Worm (Caenorhabditis elegans) whole organism, young adult: ENCODE data around the gene ZC196.4.

Experiments used
- C06A6.2 ChIP-seq: fragments of 200-800 bp; sonication (Bioruptor generic); conservative IDR thresholded peaks from 2 replicates; pipeline ENCODE4 v1.3.6; 2022; ENCODE audit warnings: missing genetic modification characterization, missing compliant biosample characterization
- F22D6.2 ChIP-seq: sonication (generic microtip); optimal IDR thresholded peaks from 2 replicates; lab custom pipeline; 2016; ENCODE audit warnings: mild to moderate bottlenecking, missing genetic modification characterization, missing compliant biosample characterization
- F23B12.7 ChIP-seq: sonication (generic microtip); optimal IDR thresholded peaks from 2 replicates; lab custom pipeline; 2017; ENCODE audit warnings: missing genetic modification characterization, mild to moderate bottlenecking, missing compliant biosample characterization, antibody characterized with exemption, moderate library complexity; ENCODE audit not compliant: insufficient read depth
- F33H1.4 ChIP-seq: fragments of 200-800 bp; sonication (Bioruptor generic); IDR thresholded peaks from 2 replicates; pipeline ENCODE4 v1.3.6; 2022; ENCODE audit warnings: missing genetic modification reagents, missing genetic modification characterization, missing compliant biosample characterization
- F39B2.1 ChIP-seq: fragments of 200-800 bp; sonication (Bioruptor generic); IDR thresholded peaks from 2 replicates; pipeline ENCODE4 v1.3.6; 2022; ENCODE audit warnings: missing genetic modification reagents, missing genetic modification characterization, missing compliant biosample characterization
- K11D2.4 ChIP-seq: fragments of 200-800 bp; sonication (Bioruptor generic); IDR thresholded peaks from 2 replicates; pipeline ENCODE4 v1.3.6; 2022; ENCODE audit warnings: missing genetic modification reagents, missing genetic modification characterization, missing compliant biosample characterization
- Y95B8A.8 ChIP-seq: fragments of 200-800 bp; sonication (Bioruptor generic); IDR thresholded peaks from 2 replicates; pipeline ENCODE4 v1.3.6; 2022; ENCODE audit warnings: missing genetic modification reagents, missing genetic modification characterization, missing compliant biosample characterization
- athp-1 ChIP-seq: sonication (generic microtip); optimal IDR thresholded peaks from 2 replicates; lab custom pipeline; 2017; ENCODE audit warnings: mild to moderate bottlenecking, missing genetic modification characterization, missing compliant biosample characterization
- attf-6 ChIP-seq: fragments of 200-800 bp; sonication (Bioruptor generic); IDR thresholded peaks from 2 replicates; pipeline ENCODE4 v1.3.6; 2022; ENCODE audit warnings: missing genetic modification reagents, missing genetic modification characterization, missing compliant biosample characterization
- bed-1 ChIP-seq: fragments of 200-800 bp; sonication (Bioruptor generic); IDR thresholded peaks from 2 replicates; pipeline ENCODE4 v1.3.6; 2022; ENCODE audit warnings: missing genetic modification reagents, missing genetic modification characterization, missing compliant biosample characterization
- ceh-100 ChIP-seq: fragments of 200-800 bp; sonication (Bioruptor generic); IDR thresholded peaks from 2 replicates; pipeline ENCODE4 v1.3.6; 2022; ENCODE audit warnings: missing genetic modification reagents, missing genetic modification characterization, missing compliant biosample characterization
- ceh-40 ChIP-seq: fragments of 200-800 bp; sonication (Bioruptor generic); IDR thresholded peaks from 2 replicates; pipeline ENCODE4 v1.3.6; 2022; ENCODE audit warnings: missing genetic modification characterization, missing compliant biosample characterization
- chd-7 ChIP-seq: sonication (generic microtip); optimal IDR thresholded peaks from 2 replicates; lab custom pipeline; 2016; ENCODE audit warnings: mild to moderate bottlenecking, missing genetic modification characterization, moderate library complexity, missing compliant biosample characterization
- dox-1 ChIP-seq: fragments of 200-800 bp; sonication (Bioruptor generic); IDR thresholded peaks from 2 replicates; pipeline ENCODE4 v1.3.6; 2022; ENCODE audit warnings: missing genetic modification reagents, missing genetic modification characterization, missing compliant biosample characterization
- egl-18 ChIP-seq: fragments of 200-800 bp; sonication (Bioruptor generic); IDR thresholded peaks from 2 replicates; pipeline ENCODE4 v1.3.6; 2022; ENCODE audit warnings: missing genetic modification reagents, missing genetic modification characterization, missing compliant biosample characterization
- ekl-4 ChIP-seq: fragments of 200-800 bp; sonication (Bioruptor generic); IDR thresholded peaks from 2 replicates; pipeline ENCODE4 v1.3.6; 2022; ENCODE audit warnings: missing genetic modification reagents, missing genetic modification characterization, missing compliant biosample characterization
- ets-4 ChIP-seq: fragments of 200-800 bp; sonication (Bioruptor generic); optimal IDR thresholded peaks from 2 replicates; lab custom pipeline; 2018; ENCODE audit warnings: mild to moderate bottlenecking, missing genetic modification characterization, missing compliant biosample characterization
- hlh-26 ChIP-seq: fragments of 200-800 bp; sonication (Bioruptor generic); conservative IDR thresholded peaks from 2 replicates; pipeline ENCODE4 v1.3.6; 2022; ENCODE audit warnings: missing genetic modification reagents, missing genetic modification characterization, missing compliant biosample characterization
- hrde-1 ChIP-seq: sonication (generic microtip); optimal IDR thresholded peaks from 2 replicates; lab custom pipeline; 2016; ENCODE audit warnings: missing genetic modification characterization, mild to moderate bottlenecking, missing compliant biosample characterization, moderate library complexity, missing genotype, missing genetic modification reagents, borderline replicate concordance
- let-607 ChIP-seq, 2 experiments: fragments of 200-800 bp in 1 of 2; sonication (Bioruptor generic) in 1 of 2; sonication (generic microtip) in 1 of 2; optimal IDR thresholded peaks; 2 replicates each; lab custom pipeline; 2016 to 2018; ENCODE audit warnings: mild to moderate bottlenecking in 2 of 2, missing compliant biosample characterization in 2 of 2, missing genetic modification characterization in 2 of 2, moderate library complexity in 2 of 2, missing genotype in 1 of 2
- lin-54 ChIP-seq: fragments of 200-800 bp; sonication (Bioruptor generic); optimal IDR thresholded peaks from 2 replicates; lab custom pipeline; 2018; ENCODE audit warnings: mild to moderate bottlenecking, missing genetic modification characterization, missing compliant biosample characterization
- lsl-1 ChIP-seq: fragments of 200-800 bp; sonication (Bioruptor generic); optimal IDR thresholded peaks from 2 replicates; lab custom pipeline; 2018; ENCODE audit warnings: mild to moderate bottlenecking, missing genetic modification characterization, moderate library complexity, missing compliant biosample characterization
- lsy-27 ChIP-seq: sonication (generic microtip); optimal IDR thresholded peaks from 2 replicates; lab custom pipeline; 2017; ENCODE audit warnings: missing genetic modification characterization, mild to moderate bottlenecking, missing compliant biosample characterization, antibody characterized with exemption, missing genotype, borderline replicate concordance; ENCODE audit not compliant: insufficient read depth
- madf-3 ChIP-seq: fragments of 200-800 bp; sonication (Bioruptor generic); IDR thresholded peaks from 2 replicates; pipeline ENCODE4 v1.3.6; 2022; ENCODE audit warnings: missing genetic modification reagents, missing genetic modification characterization, missing compliant biosample characterization
- madf-8 ChIP-seq: fragments of 200-800 bp; sonication (Bioruptor generic); conservative IDR thresholded peaks from 2 replicates; pipeline ENCODE4 v1.3.6; 2022; ENCODE audit warnings: missing genetic modification reagents, missing genetic modification characterization, missing compliant biosample characterization
- mes-4 ChIP-seq: sonication (generic microtip); optimal IDR thresholded peaks from 2 replicates; lab custom pipeline; 2016; ENCODE audit warnings: missing genotype, missing genetic modification characterization, missing compliant biosample characterization
- nhr-179 ChIP-seq: sonication (generic microtip); optimal IDR thresholded peaks from 2 replicates; lab custom pipeline; 2016; ENCODE audit warnings: mild to moderate bottlenecking, missing genetic modification characterization, missing compliant biosample characterization
- nhr-80 ChIP-seq: sonication (generic microtip); optimal IDR thresholded peaks from 2 replicates; lab custom pipeline; 2016; ENCODE audit warnings: missing genetic modification characterization, missing compliant biosample characterization
- nhr-90 ChIP-seq: sonication (generic microtip); optimal IDR thresholded peaks from 2 replicates; lab custom pipeline; 2016; ENCODE audit warnings: missing genotype, mild to moderate bottlenecking, missing genetic modification characterization, missing compliant biosample characterization
- pbrm-1 ChIP-seq: fragments of 200-800 bp; sonication (Bioruptor generic); IDR thresholded peaks from 2 replicates; pipeline ENCODE4 v1.3.6; 2022; ENCODE audit warnings: missing genetic modification reagents, missing genetic modification characterization, missing compliant biosample characterization
- pha-4 ChIP-seq: fragments of 150-350 bp; sonication (generic microtip); optimal IDR thresholded peaks from 2 replicates; lab custom pipeline; 2014; ENCODE audit warnings: missing biosample characterization, missing genetic modification reagents, missing genetic modification characterization
- rcor-1 ChIP-seq: fragments of 200-800 bp; sonication (Bioruptor generic); IDR thresholded peaks from 2 replicates; pipeline ENCODE4 v1.3.6; 2022; ENCODE audit warnings: missing genetic modification reagents, missing genetic modification characterization, missing compliant biosample characterization
- rpc-1 ChIP-seq, 2 experiments: fragments of 150-350 bp in 1 of 2; sonication (generic microtip) in 1 of 2; optimal IDR thresholded peaks; 2 replicates each; lab custom pipeline; 2014 to 2018; ENCODE audit warnings: missing biosample characterization in 1 of 2, missing genetic modification characterization in 1 of 2, missing genetic modification reagents in 1 of 2, missing genotype in 1 of 2
- sdz-38 ChIP-seq: sonication (generic microtip); optimal IDR thresholded peaks from 2 replicates; lab custom pipeline; 2016; ENCODE audit warnings: missing genotype, missing genetic modification characterization, missing compliant biosample characterization
- snpc-1.3 ChIP-seq: sonication (generic microtip); optimal IDR thresholded peaks from 2 replicates; lab custom pipeline; 2017; ENCODE audit warnings: missing genetic modification characterization, mild to moderate bottlenecking, missing compliant biosample characterization, antibody characterized with exemption, moderate library complexity, missing genotype, missing genetic modification reagents; ENCODE audit not compliant: insufficient read depth
- snpc-3.4 ChIP-seq: sonication (generic microtip); optimal IDR thresholded peaks from 2 replicates; lab custom pipeline; 2017; ENCODE audit warnings: missing genetic modification characterization, mild to moderate bottlenecking, missing compliant biosample characterization, antibody characterized with exemption, moderate library complexity, missing genotype, missing genetic modification reagents
- snpc-4 ChIP-seq, 5 experiments: fragments of 150-350 bp in 1 of 5; sonication (generic microtip) in 4 of 5; optimal IDR thresholded peaks; 2 replicates each; lab custom pipeline; 2014 to 2018; ENCODE audit warnings: missing genetic modification characterization in 5 of 5, missing biosample characterization in 3 of 5, antibody characterized with exemption in 2 of 5, mild to moderate bottlenecking in 2 of 5, missing compliant biosample characterization in 2 of 5, missing genotype in 2 of 5, moderate library complexity in 2 of 5, missing genetic modification reagents in 1 of 5
- tlf-1 ChIP-seq: fragments of 200-800 bp; sonication (Bioruptor generic); optimal IDR thresholded peaks from 2 replicates; lab custom pipeline; 2018; ENCODE audit warnings: mild to moderate bottlenecking, missing genetic modification characterization, missing compliant biosample characterization
- unc-62 ChIP-seq: fragments of 150-350 bp; optimal IDR thresholded peaks from 2 replicates; lab custom pipeline; 2014; ENCODE audit warnings: missing biosample characterization, missing genetic modification reagents, missing genetic modification characterization
- zim-3 ChIP-seq: sonication (generic microtip); optimal IDR thresholded peaks from 2 replicates; lab custom pipeline; 2017; ENCODE audit warnings: mild to moderate bottlenecking, missing genetic modification characterization, moderate library complexity, missing compliant biosample characterization
- ztf-3 ChIP-seq: fragments of 200-800 bp; sonication (Bioruptor generic); optimal IDR thresholded peaks from 2 replicates; lab custom pipeline; 2018; ENCODE audit warnings: mild to moderate bottlenecking, missing genetic modification characterization, missing compliant biosample characterization

ZC196.4 gene

ce11 chrV:8768481-8768959 lies 35.6 kb downstream of the ZC196.4 start, which contains the start of gene B0507.3 (continued):
- TF ChIP-seq unc-62 (GFP tag; lab: Kevin White, UChicago): peak; percentile 85
- no peak for TF ChIP-seq snpc-4 (GFP tag; optimal IDR thresholded peaks at IDR 0.05; lab: Kevin White, UChicago)
- no peak for TF ChIP-seq snpc-4 (tag; optimal IDR thresholded peaks at IDR 0.05; lab: Kevin White, UChicago)
- no peak for TF ChIP-seq K11D2.4 (GFP tag; lab: Robert Waterston, UW)
- no peak for TF ChIP-seq ekl-4 (GFP tag; lab: Robert Waterston, UW)
- no peak for TF ChIP-seq lsy-27 (tag; lab: Kevin White, UChicago)
- TF ChIP-seq madf-3 (GFP tag; lab: Robert Waterston, UW): no peak
- no peak for TF ChIP-seq sdz-38 (tag; lab: Kevin White, UChicago)
- TF ChIP-seq chd-7 (tag; lab: Kevin White, UChicago): no peak
- TF ChIP-seq ztf-3: no peak
- TF ChIP-seq nhr-80: peak; percentile 89
- TF ChIP-seq bed-1: no peak
- no peak for TF ChIP-seq mes-4 (tag; lab: Kevin White, UChicago)
- peak; percentile 54 for TF ChIP-seq pha-4 (tag; lab: Kevin White, UChicago)
- no peak for TF ChIP-seq hlh-26 (GFP tag; lab: Robert Waterston, UW)
- no peak for TF ChIP-seq attf-6
- no peak for TF ChIP-seq snpc-3.4 (tag; lab: Kevin White, UChicago)
- no peak for TF ChIP-seq ceh-40 (GFP tag; lab: Robert Waterston, UW)
- TF ChIP-seq tlf-1 (GFP tag; lab: Kevin White, UChicago): peak; percentile 30
- TF ChIP-seq F22D6.2: no peak
- TF ChIP-seq madf-8: no peak
- TF ChIP-seq zim-3: no peak
- TF ChIP-seq snpc-1.3 (tag; lab: Kevin White, UChicago): no peak
- TF ChIP-seq ets-4 (GFP tag; lab: Kevin White, UChicago): peak; percentile 76
- TF ChIP-seq C06A6.2 (GFP tag; lab: Robert Waterston, UW): no peak
- no peak for TF ChIP-seq pbrm-1 (GFP tag; lab: Robert Waterston, UW)
- TF ChIP-seq ceh-100 (GFP tag; lab: Robert Waterston, UW): no peak
- TF ChIP-seq F23B12.7: no peak
- no peak for TF ChIP-seq hrde-1
- TF ChIP-seq nhr-90 (tag; lab: Kevin White, UChicago): no peak
- no peak for TF ChIP-seq lin-54 (GFP tag; lab: Kevin White, UChicago)
- TF ChIP-seq Y95B8A.8 (GFP tag; lab: Robert Waterston, UW): no peak
- TF ChIP-seq athp-1 (tag; lab: Kevin White, UChicago): no peak
- TF ChIP-seq rcor-1 (GFP tag; lab: Robert Waterston, UW): no peak
- TF ChIP-seq nhr-179 (tag; lab: Kevin White, UChicago): no peak
- TF ChIP-seq F33H1.4: no peak
- no peak for TF ChIP-seq F39B2.1 (GFP tag; lab: Robert Waterston, UW)
- TF ChIP-seq egl-18 (GFP tag; lab: Robert Waterston, UW): no peak
- TF ChIP-seq dox-1 (GFP tag; lab: Robert Waterston, UW): no peak
- no peak for TF ChIP-seq lsl-1 (GFP tag; lab: Kevin White, UChicago)
- no peak for TF ChIP-seq rpc-1 (optimal IDR thresholded peaks at IDR 0.05; lab: Kevin White, UChicago)
- no peak for TF ChIP-seq rpc-1 (tag; optimal IDR thresholded peaks at IDR 0.05; lab: Kevin White, UChicago)
- TF ChIP-seq let-607 (tag; optimal IDR thresholded peaks at IDR 0.05; lab: Kevin White, UChicago): peak in 1 of 2 experiments; percentile 48
